Fruit fly (Drosophila melanogaster): ENCODE results near the gene Acp24A4.

Acp24A4 gene

DNA sequence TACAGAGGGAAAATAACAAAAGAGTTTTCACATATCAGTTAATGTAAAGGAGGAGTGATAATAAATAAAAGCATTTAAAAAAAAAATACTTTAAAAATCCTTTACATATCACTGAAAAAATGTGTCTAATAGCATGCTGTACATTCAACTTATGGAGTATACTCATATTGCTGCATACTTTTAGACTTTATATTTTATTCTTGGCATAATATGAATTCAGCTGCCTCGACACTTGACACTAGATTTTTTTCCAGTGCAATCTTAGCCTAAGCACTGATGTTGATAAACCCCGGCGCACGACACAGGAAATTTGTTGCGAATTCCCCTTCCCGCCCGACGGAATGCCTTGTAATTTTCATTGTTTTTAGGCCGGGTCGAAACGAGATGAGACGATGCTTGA, 46.7 kb upstream of the Acp24A4 start (continued):
- no peak for TF ChIP-seq CG11247 (GFP tag; IDR thresholded peaks at IDR 0.05)
- TF ChIP-seq CG13287 (GFP tag; IDR thresholded peaks at IDR 0.05; ENCODE audit: partially characterized antibody): no peak
- TF ChIP-seq cad (GFP tag; optimal IDR thresholded peaks at IDR 0.05): no peak
- peak; percentile 12 for TF ChIP-seq Fer3 (tag; optimal IDR thresholded peaks at IDR 0.05)
- peak; percentile 20 for TF ChIP-seq CG17385 (GFP tag; optimal IDR thresholded peaks at IDR 0.05)
- peak; percentile 23 for TF ChIP-seq PHDP (tag; optimal IDR thresholded peaks at IDR 0.05)
- peak; percentile 7 for TF ChIP-seq CG30403 (GFP tag; optimal IDR thresholded peaks at IDR 0.05)
- TF ChIP-seq Ptx1 (GFP tag; IDR thresholded peaks at IDR 0.05): peak; percentile 36
- TF ChIP-seq Meics (GFP tag; optimal IDR thresholded peaks at IDR 0.05): peak; percentile 37
- peak; percentile 39 for TF ChIP-seq Fer1 (GFP tag; optimal IDR thresholded peaks at IDR 0.05)
- peak; percentile 3 for TF ChIP-seq stwl (tag; optimal IDR thresholded peaks at IDR 0.05)
- peak; percentile 50 for TF ChIP-seq CG2120 (GFP tag; optimal IDR thresholded peaks at IDR 0.05)
- no peak for TF ChIP-seq CG4424 (GFP tag; optimal IDR thresholded peaks at IDR 0.05)
- TF ChIP-seq Oli (tag; optimal IDR thresholded peaks at IDR 0.05): peak; percentile 35
- TF ChIP-seq Dp (GFP tag; optimal IDR thresholded peaks at IDR 0.05): no peak
- peak in 1 of 2 experiments; percentile 33 for TF ChIP-seq Hr51 (GFP tag; optimal IDR thresholded peaks at IDR 0.05)
- TF ChIP-seq lmd (GFP tag; IDR thresholded peaks at IDR 0.05): peak; percentile 11; the same call in 1 of the 2 replicates
- TF ChIP-seq unpg (GFP tag; optimal IDR thresholded peaks at IDR 0.05): peak; percentile 2
- TF ChIP-seq Eip74EF (GFP tag; optimal IDR thresholded peaks at IDR 0.05): no peak
- peak; percentile 3 for TF ChIP-seq CG13296 (GFP tag; optimal IDR thresholded peaks at IDR 0.05)
- TF ChIP-seq CG4854 (GFP tag; optimal IDR thresholded peaks at IDR 0.05): no peak
- TF ChIP-seq CG8290 (GFP tag; optimal IDR thresholded peaks at IDR 0.05): no peak
- peak in 1 of 2 experiments; percentile 18 for TF ChIP-seq CG8290 (tag; optimal IDR thresholded peaks at IDR 0.05)
- TF ChIP-seq CG12744 (GFP tag; optimal IDR thresholded peaks at IDR 0.05): no peak
- peak; percentile 12 for TF ChIP-seq phol (tag; optimal IDR thresholded peaks at IDR 0.05)
- TF ChIP-seq CG7556 (GFP tag; optimal IDR thresholded peaks at IDR 0.05): peak; percentile 35
- no peak for TF ChIP-seq CG34224 (GFP tag; IDR thresholded peaks at IDR 0.05; ENCODE audit: partially characterized antibody)
- TF ChIP-seq lilli (GFP tag; optimal IDR thresholded peaks at IDR 0.05): peak; percentile 9
- TF ChIP-seq HHEX (GFP tag; optimal IDR thresholded peaks at IDR 0.05): peak; percentile 6
- peak; percentile 51 for TF ChIP-seq Hmr (GFP tag; optimal IDR thresholded peaks at IDR 0.05)
- TF ChIP-seq sens (GFP tag): peak; percentile 50
- TF ChIP-seq CG13424 (tag; optimal IDR thresholded peaks at IDR 0.05): peak; percentile 19
- no peak for TF ChIP-seq fd96Cb (tag; optimal IDR thresholded peaks at IDR 0.05)
- peak; percentile 53 for TF ChIP-seq CG18599 (GFP tag; optimal IDR thresholded peaks at IDR 0.05)
- TF ChIP-seq Rfx (GFP tag; IDR thresholded peaks at IDR 0.05): peak; percentile 25

dm6 chr2L:3737682-3738081, 44.0 kb upstream of the Acp24A4 start:
- TF ChIP-seq kay (GFP tag; optimal IDR thresholded peaks at IDR 0.05): no peak
- no peak for TF ChIP-seq CG4360 (GFP tag; IDR thresholded peaks at IDR 0.05)
- TF ChIP-seq fru (optimal IDR thresholded peaks at IDR 0.05): no peak
- peak; percentile 29 for TF ChIP-seq CG15269 (tag; optimal IDR thresholded peaks at IDR 0.05)
- TF ChIP-seq CG2120 (GFP tag; optimal IDR thresholded peaks at IDR 0.05): peak; percentile 43
- TF ChIP-seq Stat92E (GFP tag; optimal IDR thresholded peaks at IDR 0.05): no peak
- peak; percentile 25 for TF ChIP-seq Hand (GFP tag; optimal IDR thresholded peaks at IDR 0.05)
- TF ChIP-seq Hr78 (GFP tag; optimal IDR thresholded peaks at IDR 0.05): no peak
- TF ChIP-seq Sox102F (GFP tag; optimal IDR thresholded peaks at IDR 0.05): peak; percentile 19
- TF ChIP-seq Hr51 (GFP tag; optimal IDR thresholded peaks at IDR 0.05): peak in 1 of 2 experiments; percentile 4
- no peak for TF ChIP-seq CG1792 (GFP tag; optimal IDR thresholded peaks at IDR 0.05)
- TF ChIP-seq dysf (GFP tag; IDR thresholded peaks at IDR 0.05): no peak
- no peak for TF ChIP-seq Vsx1 (GFP tag; optimal IDR thresholded peaks at IDR 0.05)
- TF ChIP-seq HLHmδ (GFP tag; optimal IDR thresholded peaks at IDR 0.05): no peak
- no peak for TF ChIP-seq CG8944 (GFP tag; optimal IDR thresholded peaks at IDR 0.05)
- no peak for TF ChIP-seq H2.0 (GFP tag; IDR thresholded peaks at IDR 0.05)
- TF ChIP-seq ac (GFP tag; optimal IDR thresholded peaks at IDR 0.05): no peak
- TF ChIP-seq CG9727 (GFP tag; optimal IDR thresholded peaks at IDR 0.05): peak; percentile 0
- peak; percentile 15 for TF ChIP-seq Ets65A (GFP tag)

Measured in whole organism, embryonic.